Fruit fly (Drosophila melanogaster): ENCODE measurements around the gene PrBP.

Gene PrBP

DNA sequence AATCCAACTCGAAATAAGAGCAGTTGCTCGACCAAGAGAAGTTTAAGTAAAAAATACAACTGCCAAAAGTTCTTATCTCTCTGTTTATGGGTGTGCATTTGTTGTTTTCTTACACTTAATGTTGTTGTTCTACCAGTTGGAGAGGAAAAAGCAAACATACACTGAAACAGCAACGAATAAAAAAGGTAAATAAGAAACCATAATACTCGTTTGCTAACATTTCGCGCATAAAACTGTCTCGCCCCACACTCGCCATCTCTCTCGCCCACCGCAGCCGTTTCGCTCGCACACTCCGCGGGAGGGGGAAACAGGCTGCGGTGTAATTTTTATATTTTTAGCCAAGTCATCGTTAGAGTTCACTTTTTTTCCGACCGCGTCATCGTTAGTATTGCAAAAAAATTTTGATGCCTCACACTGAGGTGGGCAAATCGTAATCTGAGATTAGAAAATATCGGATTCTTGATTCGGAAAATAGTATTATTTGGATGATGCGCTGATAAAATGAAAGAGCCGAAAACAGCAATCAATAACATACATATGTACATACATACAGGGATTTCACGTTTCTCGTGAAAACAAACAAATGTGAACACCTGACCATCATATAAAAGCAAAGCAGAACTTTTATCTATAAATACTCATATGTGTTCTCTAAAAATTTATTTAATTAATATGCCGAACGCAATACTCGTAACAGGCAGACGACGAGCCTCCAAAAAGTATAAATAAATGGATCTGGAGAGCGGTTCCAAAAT is 6.8 kb upstream of the PrBP start (continued):
- TF ChIP-seq CG17612 (GFP tag; IDR thresholded peaks at IDR 0.05) (no peak), chinmo (GFP tag; IDR thresholded peaks at IDR 0.05; ENCODE audit: partially characterized antibody) (0 out of 4 replicates have a peak, but pooled peaks have one; percentile 28), Hey (tag; optimal IDR thresholded peaks at IDR 0.05) (peak; percentile 62), sens (GFP tag) (peak; percentile 43), cwo (GFP tag; optimal IDR thresholded peaks at IDR 0.05) (peak; percentile 2), ase (GFP tag; IDR thresholded peaks at IDR 0.05) (no peak), CG8944 (GFP tag; optimal IDR thresholded peaks at IDR 0.05) (no peak), mld (GFP tag; IDR thresholded peaks at IDR 0.05; ENCODE audit: partially characterized antibody) (no peak), stwl (tag; optimal IDR thresholded peaks at IDR 0.05) (no peak), shn (GFP tag; optimal IDR thresholded peaks at IDR 0.05) (peak; percentile 13), CG18619 (GFP tag; optimal IDR thresholded peaks at IDR 0.05) (no peak), CG2129 (GFP tag; IDR thresholded peaks at IDR 0.05; ENCODE audit: partially characterized antibody) (no peak), NK7.1 (GFP tag; optimal IDR thresholded peaks at IDR 0.05) (no peak), HmgD (GFP tag; optimal IDR thresholded peaks at IDR 0.05) (no peak), CG13287 (GFP tag; IDR thresholded peaks at IDR 0.05; ENCODE audit: partially characterized antibody) (no peak), Dip3 (GFP tag; optimal IDR thresholded peaks at IDR 0.05) (no peak), CG12219 (GFP tag; optimal IDR thresholded peaks at IDR 0.05) (no peak), Ptx1 (GFP tag; IDR thresholded peaks at IDR 0.05) (peak; percentile 6; the same call in 1 of the 2 replicates), CG4730 (GFP tag; IDR thresholded peaks at IDR 0.05) (no peak), CG14667 (GFP tag; IDR thresholded peaks at IDR 0.05) (no peak), lbe (GFP tag; optimal IDR thresholded peaks at IDR 0.05) (peak; percentile 30), H2.0 (GFP tag; IDR thresholded peaks at IDR 0.05) (no peak), B-H2 (GFP tag; optimal IDR thresholded peaks at IDR 0.05) (peak; percentile 62), CG1792 (GFP tag; optimal IDR thresholded peaks at IDR 0.05) (no peak), CG16815 (GFP tag; optimal IDR thresholded peaks at IDR 0.05) (no peak), CG2875 (GFP tag; optimal IDR thresholded peaks at IDR 0.05) (no peak), gsb (GFP tag; IDR thresholded peaks at IDR 0.05) (no peak), CG18764 (GFP tag; optimal IDR thresholded peaks at IDR 0.05) (no peak), CG14441 (GFP tag; IDR thresholded peaks at IDR 0.05) (no peak), Camta (GFP tag; optimal IDR thresholded peaks at IDR 0.05) (no peak), lilli (GFP tag; optimal IDR thresholded peaks at IDR 0.05) (peak; percentile 2), CG11398 (GFP tag; optimal IDR thresholded peaks at IDR 0.05) (peak; percentile 34), Mrtf (GFP tag; IDR thresholded peaks at IDR 0.05) (no peak), h (optimal IDR thresholded peaks at IDR 0.05) (no peak), Oaz (GFP tag; IDR thresholded peaks at IDR 0.05) (no peak), tio (GFP tag; optimal IDR thresholded peaks at IDR 0.05) (no peak), CG11456 (GFP tag; IDR thresholded peaks at IDR 0.05) (0 out of 3 replicates have a peak, but pooled peaks have one; percentile 43), CG11560 (tag; IDR thresholded peaks at IDR 0.05) (0 out of 3 replicates have a peak, but pooled peaks have one; percentile 22), CG2199 (GFP tag; IDR thresholded peaks at IDR 0.05) (no peak), CG7357 (GFP tag; IDR thresholded peaks at IDR 0.05) (no peak), CG7928 (GFP tag; optimal IDR thresholded peaks at IDR 0.05) (no peak), exex (tag; optimal IDR thresholded peaks at IDR 0.05) (peak; percentile 44), CG2202 (tag; optimal IDR thresholded peaks at IDR 0.05) (no peak), dmrt99B (tag; optimal IDR thresholded peaks at IDR 0.05) (peak; percentile 25), CG15601 (tag; optimal IDR thresholded peaks at IDR 0.05) (no peak), CG11247 (GFP tag; IDR thresholded peaks at IDR 0.05) (peak; percentile 49; the same call in 1 of the 2 replicates), dysf (GFP tag; IDR thresholded peaks at IDR 0.05) (peak; percentile 49; the same call in 2 of the 3 replicates), CG8290 (GFP tag; optimal IDR thresholded peaks at IDR 0.05) (no peak), CG8290 (tag; optimal IDR thresholded peaks at IDR 0.05) (peak in 1 of 2 experiments; percentile 37), CG3281 (GFP tag; optimal IDR thresholded peaks at IDR 0.05) (peak; percentile 60), Bdp1 (GFP tag; optimal IDR thresholded peaks at IDR 0.05) (no peak)

Measured in whole organism, embryonic.